Fruit fly (Drosophila melanogaster): ENCODE results near the gene CG15888.

DNA sequence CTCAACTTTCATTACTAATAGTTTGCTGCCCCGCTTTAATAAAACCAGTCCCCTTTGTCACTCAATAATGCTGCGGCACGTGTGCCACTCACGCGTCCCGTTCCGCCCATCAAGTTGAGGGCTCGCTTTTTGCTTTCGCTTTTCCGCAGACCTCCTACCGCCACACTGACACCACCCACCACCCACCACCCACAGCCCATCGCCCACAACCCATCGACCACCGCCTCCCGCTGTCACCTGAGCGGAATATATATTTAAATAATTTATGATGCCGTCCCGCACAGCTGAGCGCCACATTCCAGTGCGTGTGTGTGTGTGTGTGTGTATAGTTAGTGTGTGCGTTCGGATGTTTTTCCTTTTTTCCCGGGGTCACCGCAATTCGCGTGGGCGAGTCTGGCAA, 44.6 kb downstream of the CG15888 start:
- TF ChIP-seq CG17806 (tag; optimal IDR thresholded peaks at IDR 0.05) (no peak), Pif1A (GFP tag; optimal IDR thresholded peaks at IDR 0.05) (no peak), EcR (GFP tag; optimal IDR thresholded peaks at IDR 0.05) (no peak), CG15710 (tag; optimal IDR thresholded peaks at IDR 0.05) (no peak), CG9948 (tag; optimal IDR thresholded peaks at IDR 0.05) (no peak), CG14655 (GFP tag; optimal IDR thresholded peaks at IDR 0.05) (no peak), CG10348 (GFP tag; IDR thresholded peaks at IDR 0.05) (no peak), D1 (tag; optimal IDR thresholded peaks at IDR 0.05) (no peak), Snoo (tag; optimal IDR thresholded peaks at IDR 0.05) (no peak), CG13204 (GFP tag; optimal IDR thresholded peaks at IDR 0.05) (no peak), CG34367 (tag; optimal IDR thresholded peaks at IDR 0.05) (no peak), CG32121 (GFP tag; IDR thresholded peaks at IDR 0.05) (no peak), gl (tag; optimal IDR thresholded peaks at IDR 0.05) (no peak), Ets98B (GFP tag; IDR thresholded peaks at IDR 0.05) (no peak)
